Worm (Caenorhabditis elegans): ENCODE data around the gene dnc-3.

DNA sequence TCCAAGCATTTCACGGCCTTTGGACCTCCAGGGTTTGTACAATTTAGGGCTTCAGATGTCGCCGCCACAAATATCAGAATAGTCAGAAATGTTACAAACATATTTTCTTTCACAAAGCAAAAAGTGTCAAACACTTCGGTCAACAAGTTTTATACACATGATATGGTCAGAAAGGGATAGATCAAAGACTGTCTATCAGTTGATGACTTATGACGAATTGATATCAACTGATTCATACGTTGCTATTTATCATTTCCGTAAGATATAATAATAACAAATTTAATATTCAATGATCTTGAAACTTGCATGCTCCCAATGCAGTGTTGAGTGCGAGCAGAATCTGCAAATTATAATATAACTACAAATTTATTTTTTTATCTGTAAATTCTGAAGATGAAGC is 7.1 kb downstream of the dnc-3 start, which contains the start of gene W10G11.1:
- no peak for TF ChIP-seq med-1 (GFP tag; optimal IDR thresholded peaks at IDR 0.05; ENCODE audit: insufficient read depth)
- no peak for TF ChIP-seq ztf-23 (GFP tag; IDR thresholded peaks at IDR 0.05)
- TF ChIP-seq klf-2 (GFP tag; conservative IDR thresholded peaks at IDR 0.05), result no peak
- TF ChIP-seq ztf-29 (GFP tag; IDR thresholded peaks at IDR 0.05), result no peak
- TF ChIP-seq flt-1 (GFP tag; IDR thresholded peaks at IDR 0.05), result no peak
- TF ChIP-seq ref-1 (GFP tag; conservative IDR thresholded peaks at IDR 0.05), result no peak

Data from whole organism, midembryonic.